Fruit fly (Drosophila melanogaster) whole organism, embryonic: ENCODE data around the gene CG14182.

Experiments
- Awh ChIP-seq: fragments of 200-800 bp; sonication (Bioruptor generic); IDR thresholded peaks from 2 replicates; pipeline ENCODE4, ENCODE4 v1.3.6; 2022; ENCODE audit warnings: missing biosample characterization, missing genetic modification characterization
- C15 ChIP-seq: fragments of 200-800 bp; sonication (Bioruptor generic); IDR thresholded peaks from 3 replicates; pipeline ENCODE4 v1.3.6; 2022; ENCODE audit warnings: missing biosample characterization, missing genetic modification characterization
- CG11696 ChIP-seq: fragments of 200-800 bp; sonication (Bioruptor generic); IDR thresholded peaks from 2 replicates; pipeline ENCODE4 v1.3.6; 2022; ENCODE audit warnings: missing biosample characterization, missing genetic modification characterization
- CG11723 ChIP-seq: fragments of 200-800 bp; sonication (Bioruptor generic); optimal IDR thresholded peaks from 2 replicates; lab custom pipeline; 2017; ENCODE audit warnings: missing biosample characterization, mild to moderate bottlenecking, missing genetic modification characterization
- CG12659 ChIP-seq: fragments of 200-800 bp; sonication (Bioruptor generic); optimal IDR thresholded peaks from 3 replicates; lab custom pipeline; 2017; ENCODE audit warnings: mild to moderate bottlenecking, missing biosample characterization, missing genetic modification reagents, missing genetic modification characterization
- CG18262 ChIP-seq: fragments of 200-800 bp; optimal IDR thresholded peaks from 3 replicates; lab custom pipeline; 2019; ENCODE audit warnings: missing biosample characterization, mild to moderate bottlenecking, missing genetic modification characterization, moderate library complexity
- CG18619 ChIP-seq: fragments of 200-800 bp; sonication (Bioruptor generic); optimal IDR thresholded peaks from 3 replicates; lab custom pipeline; 2017; ENCODE audit warnings: missing biosample characterization, mild to moderate bottlenecking, missing genetic modification characterization
- CG2129 ChIP-seq: fragments of 200-800 bp; sonication (Bioruptor generic); IDR thresholded peaks from 2 replicates; pipeline ENCODE4 v1.3.6; 2022; ENCODE audit warnings: missing biosample characterization, missing genetic modification characterization; ENCODE audit not compliant: partially characterized antibody
- CG3726 ChIP-seq: fragments of 200-800 bp; sonication (Bioruptor generic); IDR thresholded peaks from 3 replicates; pipeline ENCODE4, ENCODE4 v1.3.6; 2022; ENCODE audit warnings: missing biosample characterization, missing genetic modification characterization
- CG4328 ChIP-seq: fragments of 200-800 bp; sonication (Bioruptor generic); optimal IDR thresholded peaks from 3 replicates; lab custom pipeline; 2017; ENCODE audit warnings: missing biosample characterization, missing genetic modification reagents, missing genetic modification characterization
- CG4707 ChIP-seq: fragments of 200-800 bp; sonication (Bioruptor generic); optimal IDR thresholded peaks from 2 replicates; lab custom pipeline; 2018; ENCODE audit warnings: missing biosample characterization, mild to moderate bottlenecking, missing genetic modification characterization, moderate library complexity
- CG4730 ChIP-seq: fragments of 200-800 bp; sonication (Bioruptor generic); IDR thresholded peaks from 2 replicates; pipeline ENCODE4 v1.3.6; 2022; ENCODE audit warnings: missing biosample characterization, missing genetic modification characterization
- CG5245 ChIP-seq: fragments of 200-800 bp; sonication (Bioruptor generic); optimal IDR thresholded peaks from 3 replicates; lab custom pipeline; 2016; ENCODE audit warnings: missing biosample characterization, missing genetic modification characterization
- CG6654 ChIP-seq: fragments of 200-800 bp; sonication (Bioruptor generic); optimal IDR thresholded peaks from 2 replicates; lab custom pipeline; 2017; ENCODE audit warnings: missing biosample characterization, mild to moderate bottlenecking, missing genetic modification characterization
- CG7357 ChIP-seq: fragments of 200-800 bp; sonication (Bioruptor generic); IDR thresholded peaks from 3 replicates; pipeline ENCODE4 v1.3.6; 2022; ENCODE audit warnings: missing biosample characterization, missing genetic modification characterization
- CG7372 ChIP-seq: fragments of 200-800 bp; sonication (Bioruptor generic); IDR thresholded peaks from 2 replicates; pipeline ENCODE4 v1.3.6; 2022; ENCODE audit warnings: missing biosample characterization, missing genetic modification characterization
- CG7556 ChIP-seq: fragments of 200-800 bp; sonication (Bioruptor generic); optimal IDR thresholded peaks from 2 replicates; lab custom pipeline; 2017; ENCODE audit warnings: missing biosample characterization, mild to moderate bottlenecking, missing genetic modification characterization
- CG9876 ChIP-seq: fragments of 200-800 bp; sonication (Bioruptor generic); optimal IDR thresholded peaks from 2 replicates; lab custom pipeline; 2016; ENCODE audit warnings: missing biosample characterization, missing genetic modification characterization
- CG9932 ChIP-seq: fragments of 200-800 bp; sonication (Bioruptor generic); IDR thresholded peaks from 2 replicates; pipeline ENCODE4 v1.3.6; 2022; ENCODE audit warnings: missing biosample characterization, missing genetic modification characterization
- CHES-1-like ChIP-seq: fragments of 200-800 bp; sonication (Bioruptor generic); optimal IDR thresholded peaks from 2 replicates; lab custom pipeline; 2016; ENCODE audit warnings: missing biosample characterization, missing genetic modification characterization
- CoRest ChIP-seq: fragments of 200-800 bp; sonication (Bioruptor generic); optimal IDR thresholded peaks from 3 replicates; lab custom pipeline; 2018; ENCODE audit warnings: missing biosample characterization, mild to moderate bottlenecking, missing genetic modification characterization, moderate library complexity
- Doc3 ChIP-seq: fragments of 200-800 bp; sonication (Bioruptor generic); IDR thresholded peaks from 3 replicates; pipeline ENCODE4 v1.3.6; 2022; ENCODE audit warnings: missing biosample characterization, missing genetic modification characterization; ENCODE audit not compliant: partially characterized antibody
- Drgx ChIP-seq: fragments of 200-800 bp; sonication (Bioruptor generic); IDR thresholded peaks from 2 replicates; pipeline ENCODE4 v1.3.6; 2022; ENCODE audit warnings: missing biosample characterization, missing genetic modification characterization
- Fer3 ChIP-seq: fragments of 200-800 bp; sonication (Bioruptor generic); optimal IDR thresholded peaks from 2 replicates; lab custom pipeline; 2018; ENCODE audit warnings: missing biosample characterization, mild to moderate bottlenecking, missing genetic modification characterization, moderate library complexity
- GATAe ChIP-seq: fragments of 200-800 bp; sonication (Bioruptor generic); conservative IDR thresholded peaks from 2 replicates; pipeline ENCODE4 v1.3.6; 2022; ENCODE audit warnings: missing biosample characterization, missing genetic modification characterization
- HLH54F ChIP-seq: fragments of 200-800 bp; sonication (Bioruptor generic); optimal IDR thresholded peaks from 3 replicates; lab custom pipeline; 2016; ENCODE audit warnings: missing biosample characterization, missing genetic modification characterization
- Mes4 ChIP-seq: fragments of 200-800 bp; sonication (Bioruptor generic); optimal IDR thresholded peaks from 2 replicates; lab custom pipeline; 2016; ENCODE audit warnings: missing biosample characterization, missing genetic modification characterization
- Sry-β ChIP-seq: fragments of 200-800 bp; sonication (Bioruptor generic); optimal IDR thresholded peaks from 2 replicates; lab custom pipeline; 2018; ENCODE audit warnings: missing biosample characterization, mild to moderate bottlenecking, missing genetic modification characterization, moderate library complexity
- Tbp ChIP-seq: fragments of >200 bp; optimal IDR thresholded peaks from 2 replicates; lab custom pipeline; 2018; ENCODE audit warnings: missing biosample characterization, missing genetic modification characterization
- ato ChIP-seq: fragments of 200-800 bp; sonication (Bioruptor generic); IDR thresholded peaks from 2 replicates; pipeline ENCODE4 v1.3.6; 2022; ENCODE audit warnings: missing biosample characterization, missing genetic modification characterization; ENCODE audit not compliant: partially characterized antibody
- bbx ChIP-seq: fragments of 200-800 bp; sonication (Bioruptor generic); IDR thresholded peaks from 2 replicates; pipeline ENCODE4 v1.3.6; 2022; ENCODE audit warnings: missing biosample characterization, missing genetic modification characterization; ENCODE audit not compliant: partially characterized antibody
- corto ChIP-seq: fragments of 200-800 bp; sonication (Bioruptor generic); optimal IDR thresholded peaks from 2 replicates; lab custom pipeline; 2016; ENCODE audit warnings: missing biosample characterization, mild to moderate bottlenecking, missing genetic modification characterization, moderate library complexity
- dan ChIP-seq: fragments of 200-800 bp; sonication (Bioruptor generic); IDR thresholded peaks from 2 replicates; pipeline ENCODE4 v1.3.6; 2022; ENCODE audit warnings: missing biosample characterization, missing genetic modification characterization
- eve ChIP-seq, 2 experiments: fragments of >200 bp; optimal IDR thresholded peaks; 2 replicates each; lab custom pipeline; 2017; ENCODE audit warnings: missing biosample characterization in 2 of 2, missing genetic modification characterization in 2 of 2
- inv ChIP-seq: fragments of 200-800 bp; sonication (Bioruptor generic); IDR thresholded peaks from 2 replicates; pipeline ENCODE4 v1.3.6; 2022; ENCODE audit warnings: missing biosample characterization, missing genetic modification characterization; ENCODE audit not compliant: partially characterized antibody
- jing ChIP-seq: fragments of 200-800 bp; sonication (Bioruptor generic); optimal IDR thresholded peaks from 2 replicates; lab custom pipeline; 2018; ENCODE audit warnings: missing biosample characterization, mild to moderate bottlenecking, missing genetic modification characterization
- klu ChIP-seq: fragments of 200-800 bp; sonication (Bioruptor generic); IDR thresholded peaks from 2 replicates; pipeline ENCODE4 v1.3.6; 2022; ENCODE audit warnings: missing biosample characterization, missing genetic modification characterization
- lilli ChIP-seq: fragments of 200-800 bp; sonication (Bioruptor generic); optimal IDR thresholded peaks from 3 replicates; lab custom pipeline; 2016; ENCODE audit warnings: missing biosample characterization, missing genetic modification characterization
- nerfin-1 ChIP-seq: fragments of 200-800 bp; sonication (Bioruptor generic); optimal IDR thresholded peaks from 3 replicates; lab custom pipeline; 2019; ENCODE audit warnings: missing biosample characterization, mild to moderate bottlenecking, missing genetic modification characterization, moderate library complexity
- nerfin-2 ChIP-seq: fragments of 200-800 bp; sonication (Bioruptor generic); IDR thresholded peaks from 2 replicates; pipeline ENCODE4 v1.3.6; 2022; ENCODE audit warnings: missing biosample characterization, missing genetic modification characterization; ENCODE audit not compliant: partially characterized antibody
- onecut ChIP-seq: fragments of 200-800 bp; sonication (Bioruptor generic); IDR thresholded peaks from 2 replicates; pipeline ENCODE4 v1.3.6; 2022; ENCODE audit warnings: missing biosample characterization, missing genetic modification characterization
- org-1 ChIP-seq: fragments of 200-800 bp; sonication (Bioruptor generic); optimal IDR thresholded peaks from 2 replicates; lab custom pipeline; 2017; ENCODE audit warnings: missing biosample characterization, missing genetic modification characterization
- pan ChIP-seq, 4 experiments: fragments of >200 bp in 3 of 4; fragments of 200-800 bp in 1 of 4; sonication (Bioruptor generic) in 1 of 4; optimal IDR thresholded peaks in 3 of 4; IDR thresholded peaks in 1 of 4; 2 replicates each; pipeline versions ENCODE4 v1.3.6 to Lab custom; 2017 to 2022; ENCODE audit warnings: missing biosample characterization in 2 of 4, missing genetic modification characterization in 2 of 4, mixed read lengths in 1 of 4
- pfk ChIP-seq: fragments of 200-800 bp; sonication (Bioruptor generic); optimal IDR thresholded peaks from 2 replicates; lab custom pipeline; 2018; ENCODE audit warnings: missing biosample characterization, mild to moderate bottlenecking, missing genetic modification characterization, moderate library complexity
- pum ChIP-seq: fragments of 200-800 bp; sonication (Bioruptor generic); optimal IDR thresholded peaks from 2 replicates; lab custom pipeline; 2016; ENCODE audit warnings: missing biosample characterization, missing genetic modification characterization
- ranshi ChIP-seq: fragments of 200-800 bp; sonication (Bioruptor generic); IDR thresholded peaks from 2 replicates; pipeline ENCODE4 v1.3.6; 2022; ENCODE audit warnings: missing biosample characterization, missing genetic modification characterization
- rib ChIP-seq: fragments of 200-800 bp; sonication (Bioruptor generic); IDR thresholded peaks from 2 replicates; pipeline ENCODE4 v1.3.6; 2022; ENCODE audit warnings: missing biosample characterization, missing genetic modification characterization
- ssp ChIP-seq: fragments of 200-800 bp; sonication (Bioruptor generic); IDR thresholded peaks from 2 replicates; pipeline ENCODE4 v1.3.6; 2022; ENCODE audit warnings: missing biosample characterization, missing genetic modification characterization
- stc ChIP-seq: fragments of 200-800 bp; sonication (Bioruptor generic); IDR thresholded peaks from 2 replicates; pipeline ENCODE4 v1.3.6; 2022; ENCODE audit warnings: missing biosample characterization, missing genetic modification characterization
- tgo ChIP-seq: fragments of 200-800 bp; sonication (Bioruptor generic); IDR thresholded peaks from 3 replicates; pipeline ENCODE4 v1.3.6; 2022; ENCODE audit warnings: missing biosample characterization, missing genetic modification characterization
- vfl ChIP-seq: fragments of 200-800 bp; sonication (Bioruptor generic); optimal IDR thresholded peaks from 2 replicates; lab custom pipeline; 2016; ENCODE audit warnings: missing biosample characterization, missing genetic modification characterization

The CG14182 gene

DNA sequence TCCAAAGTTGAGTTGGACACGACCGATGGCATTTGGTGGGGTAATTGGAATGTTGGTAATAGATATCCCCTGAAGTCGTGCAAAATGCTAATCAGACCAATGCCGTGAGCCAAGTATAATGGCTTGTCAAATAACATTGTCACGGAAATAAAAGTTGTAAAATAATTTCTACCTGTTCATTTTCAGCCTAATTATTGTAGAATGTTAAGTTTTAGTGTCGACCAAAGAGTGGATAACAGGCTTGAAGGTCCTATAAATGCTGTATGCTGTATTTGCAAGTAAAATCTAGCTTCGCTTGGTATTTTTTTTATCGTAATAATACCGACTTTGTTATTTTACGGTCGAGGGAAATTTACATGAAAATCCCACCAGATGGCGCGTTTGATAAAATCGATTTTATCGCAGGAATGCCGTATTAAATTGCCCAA lies 24.8 kb upstream of the CG14182 start:
- TF ChIP-seq ato (GFP tag; lab: Robert Waterston, UW) = no peak
- TF ChIP-seq pfk (GFP tag; lab: Kevin White, UChicago) = no peak
- peak; percentile 33; the same call in 1 of the 2 replicates for TF ChIP-seq nerfin-2 (GFP tag; lab: Robert Waterston, UW)
- no peak for TF ChIP-seq CG7556
- peak; percentile 23; the same call in 1 of the 2 replicates for TF ChIP-seq inv
- TF ChIP-seq CG18262 (tag; lab: Kevin White, UChicago) = peak; percentile 37
- TF ChIP-seq dan (GFP tag; lab: Robert Waterston, UW) = no peak
- TF ChIP-seq stc (GFP tag; lab: Robert Waterston, UW) = peak; percentile 36; the same call in 1 of the 2 replicates
- no peak for TF ChIP-seq CG3726 (GFP tag; lab: Robert Waterston, UW)
- TF ChIP-seq org-1 (GFP tag; lab: Kevin White, UChicago) = no peak
- no peak for TF ChIP-seq CG4730 (GFP tag; lab: Robert Waterston, UW)
- TF ChIP-seq CG18619 (GFP tag; lab: Kevin White, UChicago) = no peak
- no peak for TF ChIP-seq CG11723 (GFP tag; lab: Kevin White, UChicago)
- TF ChIP-seq GATAe (GFP tag; lab: Robert Waterston, UW) = no peak
- TF ChIP-seq corto (GFP tag; lab: Kevin White, UChicago) = no peak
- no peak for TF ChIP-seq Tbp (GFP tag; lab: Kevin White, UChicago)
- no peak for TF ChIP-seq CG2129
- TF ChIP-seq CHES-1-like = no peak
- peak; percentile 74 for TF ChIP-seq nerfin-1
- no peak for TF ChIP-seq CG5245 (GFP tag; lab: Kevin White, UChicago)
- no peak for TF ChIP-seq jing (GFP tag; lab: Kevin White, UChicago)
- peak; percentile 36 for TF ChIP-seq CoRest (tag; lab: Kevin White, UChicago)
- no peak for TF ChIP-seq HLH54F (GFP tag; lab: Kevin White, UChicago)
- TF ChIP-seq Drgx (GFP tag; lab: Robert Waterston, UW) = no peak
- peak; percentile 93 for TF ChIP-seq onecut (GFP tag; lab: Robert Waterston, UW)
- no peak for TF ChIP-seq CG7372 (GFP tag; lab: Robert Waterston, UW)
- TF ChIP-seq Fer3 (tag; lab: Kevin White, UChicago) = no peak
- TF ChIP-seq Sry-β (GFP tag; lab: Kevin White, UChicago) = no peak
- TF ChIP-seq bbx (GFP tag; lab: Robert Waterston, UW) = peak; percentile 71
- no peak for TF ChIP-seq Awh (GFP tag; lab: Robert Waterston, UW)
- peak; percentile 41 for TF ChIP-seq CG12659 (GFP tag; lab: Kevin White, UChicago)
- TF ChIP-seq rib = no peak
- TF ChIP-seq CG7357 (GFP tag; lab: Robert Waterston, UW) = no peak
- TF ChIP-seq eve (GFP tag; optimal IDR thresholded peaks at IDR 0.05; lab: Kevin White, UChicago) = peak in 1 of 2 experiments; percentile 65
- TF ChIP-seq Doc3 (GFP tag; lab: Robert Waterston, UW) = no peak; the same call in 2 of the 3 replicates
- TF ChIP-seq pan (optimal IDR thresholded peaks at IDR 0.05; lab: Kevin White, UChicago) = no peak
- TF ChIP-seq pan (GFP tag; optimal IDR thresholded peaks at IDR 0.05 in 1 of 2, IDR thresholded peaks at IDR 0.05 in 1 of 2) = no peak
- no peak for TF ChIP-seq CG4328 (GFP tag; lab: Kevin White, UChicago)
- no peak for TF ChIP-seq vfl
- no peak for TF ChIP-seq lilli
- no peak for TF ChIP-seq tgo (GFP tag; lab: Robert Waterston, UW)
- TF ChIP-seq CG9876 (GFP tag; lab: Kevin White, UChicago) = no peak
- TF ChIP-seq CG9932 = no peak
- TF ChIP-seq pum (GFP tag; lab: Kevin White, UChicago) = no peak
- TF ChIP-seq ssp (GFP tag; lab: Robert Waterston, UW) = no peak
- TF ChIP-seq klu (GFP tag; lab: Robert Waterston, UW) = no peak
- no peak for TF ChIP-seq C15 (GFP tag; lab: Robert Waterston, UW)
- no peak for TF ChIP-seq CG11696 (GFP tag; lab: Robert Waterston, UW)
- TF ChIP-seq CG6654 (GFP tag; lab: Kevin White, UChicago) = no peak
- no peak for TF ChIP-seq ranshi (GFP tag; lab: Robert Waterston, UW)
- TF ChIP-seq CG4707 (GFP tag; lab: Kevin White, UChicago) = peak; percentile 31
- TF ChIP-seq Mes4 (GFP tag; lab: Kevin White, UChicago) = no peak
